Worm (Caenorhabditis elegans): ENCODE results near the gene chpf-2.

DNA sequence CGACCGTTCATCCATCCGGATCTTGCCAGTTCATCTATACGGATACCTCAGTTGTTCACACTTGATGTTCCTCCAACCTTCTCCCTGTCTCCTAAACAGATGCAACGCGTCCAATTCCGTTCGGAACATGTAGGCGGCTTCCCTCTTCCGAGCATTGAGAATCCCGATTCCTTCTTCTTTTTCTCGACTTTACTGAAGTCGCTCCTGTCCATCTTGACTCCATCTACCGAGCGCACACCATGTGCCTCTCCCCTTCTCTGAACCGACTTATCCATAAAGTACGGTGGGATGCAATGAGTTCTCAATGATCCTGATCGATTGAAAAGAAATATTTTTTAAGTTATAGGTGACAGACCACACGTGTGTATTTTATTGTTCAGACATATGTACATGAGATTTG lies 47.1 kb downstream of the chpf-2 start:
- TF ChIP-seq nhr-48 (tag; optimal IDR thresholded peaks at IDR 0.05), result no peak
- no peak for TF ChIP-seq jun-1 (tag; optimal IDR thresholded peaks at IDR 0.05)
- TF ChIP-seq ama-1 (optimal IDR thresholded peaks at IDR 0.05), result no peak
- no peak for TF ChIP-seq hlh-30 (tag; optimal IDR thresholded peaks at IDR 0.05; ENCODE audit: insufficient read depth)
- TF ChIP-seq dpl-1 (GFP tag; optimal IDR thresholded peaks at IDR 0.05), result no peak
- no peak for TF ChIP-seq zag-1 (tag; optimal IDR thresholded peaks at IDR 0.05)
- no peak for TF ChIP-seq pha-4 (GFP tag; IDR thresholded peaks at IDR 0.05)
- TF ChIP-seq pha-4 (tag; optimal IDR thresholded peaks at IDR 0.05), result no peak
- peak in 1 of 2 experiments; percentile 97 for TF ChIP-seq unc-62 (GFP tag; optimal IDR thresholded peaks at IDR 0.05 in 1 of 2)
- no peak for TF ChIP-seq unc-62 (tag; optimal IDR thresholded peaks at IDR 0.05)

Data from whole organism, L4 larva.